Worm (Caenorhabditis elegans) whole organism, L1 larva: Measurements from ENCODE around the gene T23F4.2.

Experiments used
- blmp-1 ChIP-seq: fragments of 150-350 bp; optimal IDR thresholded peaks from 2 replicates; lab custom pipeline; 2014; ENCODE audit warnings: missing biosample characterization, missing genetic modification characterization
- hlh-17 ChIP-seq: fragments of 200-800 bp; sonication (Bioruptor generic); optimal IDR thresholded peaks from 2 replicates; lab custom pipeline; 2018; ENCODE audit warnings: missing genetic modification characterization, mild to moderate bottlenecking, missing compliant biosample characterization, moderate library complexity, borderline replicate concordance
- irx-1 ChIP-seq: sonication (generic microtip); optimal IDR thresholded peaks from 2 replicates; lab custom pipeline; 2016; ENCODE audit warnings: missing genetic modification characterization, missing compliant biosample characterization
- nhr-76 ChIP-seq: sonication (generic microtip); optimal IDR thresholded peaks from 2 replicates; lab custom pipeline; 2017; ENCODE audit warnings: missing biosample characterization, missing genetic modification characterization
- nhr-85 ChIP-seq: sonication (generic microtip); peaks from one replicate; lab custom pipeline; 2016; ENCODE audit warnings: missing genetic modification characterization, inconsistent platforms, missing compliant biosample characterization
- nhr-90 ChIP-seq: sonication (generic microtip); optimal IDR thresholded peaks from 2 replicates; lab custom pipeline; 2016; ENCODE audit warnings: mild to moderate bottlenecking, missing genetic modification characterization, missing compliant biosample characterization; ENCODE audit not compliant: poor library complexity
- skn-1 ChIP-seq: fragments of 150-350 bp; optimal IDR thresholded peaks from 2 replicates; lab custom pipeline; 2014; ENCODE audit warnings: missing biosample characterization, missing genetic modification characterization
- sptf-1 ChIP-seq: fragments of 150-350 bp; optimal IDR thresholded peaks from 2 replicates; lab custom pipeline; 2014; ENCODE audit warnings: missing biosample characterization, missing genetic modification characterization
- ztf-4 ChIP-seq: fragments of 150-350 bp; optimal IDR thresholded peaks from 2 replicates; lab custom pipeline; 2014; ENCODE audit warnings: missing biosample characterization, missing genetic modification characterization

The T23F4.2 gene

ce11 chrII:1199987-1200386 is 36.6 kb downstream of the T23F4.2 start:
- no peak for TF ChIP-seq sptf-1 (tag; lab: Kevin White, UChicago)
- TF ChIP-seq blmp-1 (tag; lab: Kevin White, UChicago), result peak; percentile 96

- TF ChIP-seq hlh-17 (GFP tag; lab: Kevin White, UChicago) (no peak), nhr-85 (peak; percentile 43), irx-1 (tag; lab: Kevin White, UChicago) (no peak), blmp-1 (tag; lab: Kevin White, UChicago) (peak; percentile 72), nhr-76 (tag; lab: Kevin White, UChicago) (no peak)
Measured at ce11 chrII:1203523-1203922, 40.1 kb downstream of the T23F4.2 start.

DNA sequence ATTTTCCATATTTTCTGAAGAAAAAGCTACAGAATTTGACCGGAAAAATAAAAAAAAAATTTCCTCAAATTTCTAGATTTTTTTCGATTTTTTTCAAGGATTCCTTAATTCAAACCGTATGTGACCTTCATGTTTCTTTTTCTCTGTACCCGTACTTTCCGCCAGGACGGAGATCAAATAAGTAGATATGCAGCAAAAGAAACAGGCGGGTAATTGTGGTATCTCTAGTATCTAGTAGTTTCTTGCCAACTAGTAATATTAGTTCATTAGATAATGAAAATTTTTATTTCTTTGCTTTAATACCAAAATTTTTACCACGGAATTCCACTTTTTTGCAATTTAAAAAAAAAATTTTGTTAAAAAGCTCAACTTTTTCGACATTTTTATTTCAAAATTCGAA is 51.3 kb downstream of the T23F4.2 start:
- TF ChIP-seq skn-1 (tag; lab: Kevin White, UChicago), result no peak
- no peak for TF ChIP-seq hlh-17 (GFP tag; lab: Kevin White, UChicago)
- no peak for TF ChIP-seq nhr-90 (tag; lab: Kevin White, UChicago)
- no peak for TF ChIP-seq ztf-4 (tag; lab: Kevin White, UChicago)
